Worm (Caenorhabditis elegans) whole organism, early embryonic: ENCODE measurements around the gene F20G2.6.

ENCODE experiments used
- B0310.2 ChIP-seq: sonication (generic microtip); optimal IDR thresholded peaks from 2 replicates; lab custom pipeline; 2016; ENCODE audit warnings: mild to moderate bottlenecking, missing genetic modification characterization, missing compliant biosample characterization
- aly-1 ChIP-seq: sonication (generic microtip); optimal IDR thresholded peaks from 2 replicates; lab custom pipeline; 2016; ENCODE audit warnings: missing genetic modification characterization, missing compliant biosample characterization
- ama-1 ChIP-seq: fragments of 150-350 bp; optimal IDR thresholded peaks from 2 replicates; lab custom pipeline; 2014
- ceh-13 ChIP-seq: fragments of 200-800 bp; sonication (Bioruptor generic); optimal IDR thresholded peaks from 2 replicates; lab custom pipeline; 2018; ENCODE audit warnings: mild to moderate bottlenecking, missing genetic modification characterization, missing compliant biosample characterization
- ceh-36 ChIP-seq: sonication (generic microtip); optimal IDR thresholded peaks from 2 replicates; lab custom pipeline; 2016; ENCODE audit warnings: missing genetic modification characterization, inconsistent platforms, missing compliant biosample characterization
- flt-1 ChIP-seq: fragments of 200-800 bp; sonication (Bioruptor generic); IDR thresholded peaks from 2 replicates; pipeline ENCODE4 v1.3.6; 2022; ENCODE audit warnings: missing genetic modification characterization, missing compliant biosample characterization
- scrt-1 ChIP-seq: fragments of 200-800 bp; sonication (Bioruptor generic); IDR thresholded peaks from 2 replicates; pipeline ENCODE4 v1.3.6; 2022; ENCODE audit warnings: missing genetic modification characterization, missing compliant biosample characterization
- tbx-37 ChIP-seq: fragments of 200-800 bp; sonication (Bioruptor generic); conservative IDR thresholded peaks from 2 replicates; pipeline ENCODE4 v1.3.6; 2022; ENCODE audit warnings: missing genetic modification reagents, missing genetic modification characterization, missing compliant biosample characterization
- tra-4 ChIP-seq: sonication (generic microtip); optimal IDR thresholded peaks from 2 replicates; lab custom pipeline; 2017; ENCODE audit warnings: missing genetic modification characterization, missing compliant biosample characterization

- TF ChIP-seq scrt-1 (no peak), ama-1 (lab: Kevin White, UChicago) (no peak), tbx-37 (GFP tag; lab: Robert Waterston, UW) (no peak), ceh-13 (no peak), flt-1 (no peak), tra-4 (tag; lab: Kevin White, UChicago) (no peak), B0310.2 (no peak), aly-1 (tag; lab: Kevin White, UChicago) (no peak), ceh-36 (no peak)
Observed at ce11 chrV:13756359-13757091, 6.4 kb upstream of the F20G2.6 start, which contains the start of gene F20G2.2.
